Worm (Caenorhabditis elegans) whole organism, mixed stage, embryonic: Measurements from ENCODE around the gene C18A11.3.

Experiments used
- ceh-39 ChIP-seq: fragments of 150-350 bp; optimal IDR thresholded peaks from 2 replicates; lab custom pipeline; 2014; ENCODE audit warnings: missing biosample characterization, missing genetic modification characterization
- ces-1 ChIP-seq: fragments of 150-350 bp; optimal IDR thresholded peaks from 2 replicates; lab custom pipeline; 2014; ENCODE audit warnings: missing biosample characterization, missing genetic modification reagents, missing genetic modification characterization
- lin-13 ChIP-seq: fragments of 150-350 bp; optimal IDR thresholded peaks from 2 replicates; lab custom pipeline; 2014; ENCODE audit warnings: missing biosample characterization, missing genetic modification characterization
- unc-62 ChIP-seq: fragments of 150-350 bp; optimal IDR thresholded peaks from 2 replicates; lab custom pipeline; 2014; ENCODE audit warnings: missing biosample characterization, missing genetic modification reagents, missing genetic modification characterization

DNA sequence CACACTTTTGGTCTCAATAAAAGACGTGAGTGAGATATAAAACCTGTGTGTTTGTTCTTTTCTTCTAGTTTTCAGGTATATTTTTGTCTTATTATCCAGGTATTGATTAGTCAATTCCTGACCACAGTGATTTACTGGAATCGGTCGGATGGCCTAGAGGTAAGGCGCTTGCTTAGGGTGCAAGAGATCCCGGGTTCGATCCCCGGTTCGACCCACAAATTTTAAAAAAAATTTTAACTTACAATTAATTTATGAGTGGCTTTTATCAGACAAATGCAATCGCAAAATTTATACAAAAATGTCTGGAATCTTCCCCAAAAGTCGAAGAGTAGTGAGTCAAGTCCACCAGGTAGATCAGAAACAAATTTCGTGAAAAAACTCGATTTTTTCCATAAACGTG, 23.6 kb upstream of the C18A11.3 start:
- TF ChIP-seq ceh-39 (no peak), ces-1 (GFP tag; lab: Kevin White, UChicago) (no peak), unc-62 (GFP tag; lab: Kevin White, UChicago) (no peak), lin-13 (no peak)
